Fruit fly (Drosophila melanogaster): ENCODE measurements around the gene CG17219.

The CG17219 gene

DNA sequence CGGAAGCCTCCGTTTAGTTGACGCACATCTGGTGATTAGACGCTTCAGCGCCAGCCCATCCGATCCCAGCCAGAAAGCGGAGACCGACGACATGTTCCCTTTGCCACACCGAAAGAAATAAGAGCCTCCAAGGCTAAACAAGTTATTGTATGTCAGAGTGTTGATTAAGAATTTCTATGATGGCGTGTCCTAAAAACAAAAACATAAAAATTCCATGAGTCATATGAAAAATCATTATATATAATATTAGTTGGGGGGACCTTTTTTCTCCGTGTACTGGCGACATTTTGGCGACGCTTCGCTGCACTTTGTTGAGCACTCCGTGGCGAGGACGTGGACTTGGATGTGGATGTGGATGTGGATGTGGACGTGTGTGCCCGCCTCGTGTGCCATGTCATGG lies 16.3 kb upstream of the CG17219 start (continued):
- TF ChIP-seq Hr39 (GFP tag; optimal IDR thresholded peaks at IDR 0.05), result peak; percentile 48
- TF ChIP-seq lz (GFP tag; optimal IDR thresholded peaks at IDR 0.05), result peak; percentile 43
- no peak for TF ChIP-seq CG7368 (GFP tag; optimal IDR thresholded peaks at IDR 0.05)
- TF ChIP-seq CG4318 (GFP tag; optimal IDR thresholded peaks at IDR 0.05), result no peak
- peak; percentile 24 for TF ChIP-seq cyc (GFP tag; optimal IDR thresholded peaks at IDR 0.05)
- no peak for TF ChIP-seq spab (GFP tag; optimal IDR thresholded peaks at IDR 0.05)
- peak; percentile 72 for TF ChIP-seq CG6276 (GFP tag; optimal IDR thresholded peaks at IDR 0.05)
- peak; percentile 70 for TF ChIP-seq CG15336 (GFP tag; IDR thresholded peaks at IDR 0.05)
- no peak for TF ChIP-seq fd85E (GFP tag; optimal IDR thresholded peaks at IDR 0.05)
- TF ChIP-seq CG1621 (tag; optimal IDR thresholded peaks at IDR 0.05), result peak; percentile 21
- no peak for TF ChIP-seq CG8319 (GFP tag; optimal IDR thresholded peaks at IDR 0.05)
- TF ChIP-seq salr (GFP tag; optimal IDR thresholded peaks at IDR 0.05), result peak in 1 of 2 experiments; percentile 61
- peak; percentile 27 for TF ChIP-seq fd59A (GFP tag; optimal IDR thresholded peaks at IDR 0.05)
- TF ChIP-seq Lpt (GFP tag; optimal IDR thresholded peaks at IDR 0.05), result peak; percentile 71

DNA sequence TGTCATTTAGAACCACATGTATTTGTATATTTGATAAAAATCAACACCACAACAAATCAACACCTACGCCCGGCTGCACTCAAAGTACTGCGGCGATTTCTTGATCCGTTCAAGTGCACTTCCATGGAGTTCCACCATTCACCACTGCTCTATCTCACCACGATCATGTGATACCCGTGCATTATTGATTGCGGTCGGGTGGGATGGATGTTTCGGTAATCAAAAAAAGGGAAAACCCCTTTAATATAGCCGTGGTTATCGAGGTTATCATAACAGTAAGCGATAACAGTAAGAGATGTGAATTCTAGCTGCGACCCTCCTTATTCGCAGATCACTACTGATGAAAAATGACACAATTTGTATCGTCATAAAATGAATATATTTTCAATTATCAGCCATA lies 10.8 kb upstream of the CG17219 start, which contains the start of the genes CG17224 and CG17264:
CG17224 (minus strand) TSS at position 97 of the 400 bp plus-strand sequence.
CG17264 (plus strand) TSS at position 297 of the 400 bp plus-strand sequence.
- TF ChIP-seq svp (GFP tag), result peak; percentile 83
- TF ChIP-seq CG7368 (GFP tag; optimal IDR thresholded peaks at IDR 0.05), result no peak

DNA sequence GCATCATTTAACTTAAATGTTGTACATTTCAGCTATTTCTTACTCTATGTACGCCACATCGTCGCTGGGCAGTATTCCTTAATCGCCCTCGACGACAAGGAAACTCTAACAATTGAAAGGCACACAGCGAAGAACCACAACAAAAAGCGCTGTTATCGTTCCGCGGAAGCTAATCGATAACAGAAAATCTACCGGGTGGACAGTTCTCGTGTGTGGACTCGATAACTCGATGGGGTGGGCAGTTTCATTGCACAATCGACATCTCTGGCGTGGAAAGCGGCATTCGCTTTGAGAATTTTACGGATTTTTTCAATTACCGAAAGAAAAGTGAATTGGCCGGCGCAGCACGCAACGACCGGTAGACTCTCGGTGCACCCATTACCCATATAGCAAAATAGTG lies 6.1 kb upstream of the CG17219 start, which contains the start of the genes alpha4GT1 and Prp40:
alpha4GT1 (minus strand) TSS at position 156 of the 400 bp plus-strand sequence.
Prp40 (plus strand) TSS at position 241 of the 400 bp plus-strand sequence.
- TF ChIP-seq Hr39 (GFP tag; optimal IDR thresholded peaks at IDR 0.05) (no peak), esn (GFP tag; optimal IDR thresholded peaks at IDR 0.05) (peak; percentile 16), CG1621 (tag; optimal IDR thresholded peaks at IDR 0.05) (peak; percentile 81), fd85E (GFP tag; optimal IDR thresholded peaks at IDR 0.05) (no peak), CG7368 (GFP tag; optimal IDR thresholded peaks at IDR 0.05) (no peak), topi (GFP tag; optimal IDR thresholded peaks at IDR 0.05) (no peak), CG6792 (GFP tag; optimal IDR thresholded peaks at IDR 0.05) (no peak)

DNA sequence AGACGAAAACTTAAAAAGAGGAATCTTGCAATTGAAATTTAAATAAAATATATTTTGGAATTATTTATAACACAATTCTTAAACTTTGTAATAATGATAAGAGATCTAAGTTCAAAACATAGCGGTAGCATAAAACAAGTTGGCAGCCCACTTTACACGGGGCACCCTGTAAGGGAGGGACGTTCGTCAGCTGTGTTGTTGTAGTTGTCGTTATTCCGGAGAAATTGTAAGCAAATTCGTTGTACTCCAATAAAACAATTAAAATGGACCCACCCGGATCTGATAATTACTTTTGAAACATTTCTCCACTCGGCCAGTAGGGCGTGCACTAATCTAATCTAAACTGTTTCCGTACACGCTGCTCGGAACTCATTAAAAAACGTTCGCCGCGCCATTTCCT lies 1.3 kb downstream of the CG17219 start, which contains the start of gene GABPI:
GABPI (plus strand) TSS at position 190 of the 400 bp plus-strand sequence.
- TF ChIP-seq CG6163 (GFP tag; IDR thresholded peaks at IDR 0.05) (peak; percentile 51; the same call in 2 of the 3 replicates), esn (GFP tag; optimal IDR thresholded peaks at IDR 0.05) (peak; percentile 35), Sox14 (GFP tag; optimal IDR thresholded peaks at IDR 0.05) (no peak), CG6276 (GFP tag; optimal IDR thresholded peaks at IDR 0.05) (no peak), CG8319 (GFP tag; optimal IDR thresholded peaks at IDR 0.05) (no peak), CG1621 (tag; optimal IDR thresholded peaks at IDR 0.05) (peak; percentile 64), topi (GFP tag; optimal IDR thresholded peaks at IDR 0.05) (no peak)

DNA sequence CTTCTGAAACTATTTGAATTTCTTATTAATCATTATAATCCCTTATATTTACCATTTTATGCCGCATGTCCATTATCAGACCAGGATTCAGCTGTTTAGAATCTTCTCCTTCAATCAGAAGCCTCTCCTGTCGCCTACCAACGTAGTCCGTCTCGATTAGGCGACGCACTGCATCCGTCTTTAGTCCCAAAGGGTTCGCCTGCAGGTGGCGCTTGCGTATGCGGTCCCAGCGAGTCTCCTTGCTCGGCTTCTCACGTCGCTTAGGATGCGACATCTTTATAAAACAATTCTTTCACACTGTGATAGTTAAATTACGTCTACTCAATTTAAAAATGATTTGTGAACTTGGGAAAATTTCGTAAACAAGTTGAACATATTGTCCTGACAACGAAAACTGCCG lies 5.9 kb downstream of the CG17219 start, which contains the start of gene CG17258:
CG17258 (minus strand) TSS at position 380 of the 400 bp plus-strand sequence.
- TF ChIP-seq salr (GFP tag; optimal IDR thresholded peaks at IDR 0.05) (no peak), Lpt (GFP tag; optimal IDR thresholded peaks at IDR 0.05) (no peak)

DNA sequence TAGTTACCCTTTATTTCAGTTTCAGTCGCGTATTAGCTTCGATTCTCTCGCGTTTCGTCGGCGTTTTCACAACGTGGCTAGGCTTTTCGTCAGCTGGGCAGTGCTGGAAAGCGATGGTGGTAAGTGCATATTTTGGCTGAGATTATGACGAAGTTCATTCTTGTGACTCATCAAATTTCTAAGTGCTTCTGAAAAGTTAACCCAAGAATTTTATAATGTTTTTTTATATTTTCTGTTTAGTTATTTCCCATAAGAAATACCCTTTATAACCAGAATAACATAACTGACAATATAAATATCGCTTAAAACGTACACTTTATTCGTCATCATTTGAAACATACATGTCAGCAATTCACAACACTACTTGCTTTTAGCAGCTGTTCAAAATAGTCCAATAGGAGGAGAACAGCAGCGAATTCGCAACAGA lies 8.1 kb downstream of the CG17219 start, which contains the start of the genes CG17260 and SerRS:
CG17260 (plus strand) TSS at position 78 of the 427 bp plus-strand sequence.
SerRS (minus strand) TSS at position 251 of the 427 bp plus-strand sequence.
- TF ChIP-seq fkh (GFP tag; optimal IDR thresholded peaks at IDR 0.05) (no peak), salr (GFP tag; optimal IDR thresholded peaks at IDR 0.05) (peak in 1 of 2 experiments; percentile 70), cyc (GFP tag; optimal IDR thresholded peaks at IDR 0.05) (peak; percentile 95), CG34406 (GFP tag; optimal IDR thresholded peaks at IDR 0.05) (peak; percentile 91), Eip93F (GFP tag; optimal IDR thresholded peaks at IDR 0.05) (peak; percentile 59), CG11762 (GFP tag; optimal IDR thresholded peaks at IDR 0.05; ENCODE audit: insufficient read depth) (peak; percentile 89), CG4318 (GFP tag; optimal IDR thresholded peaks at IDR 0.05) (no peak), CG31627 (GFP tag; optimal IDR thresholded peaks at IDR 0.05) (peak; percentile 97), fd85E (GFP tag; optimal IDR thresholded peaks at IDR 0.05) (no peak), Ets21C (GFP tag; optimal IDR thresholded peaks at IDR 0.05) (peak; percentile 92), CG10669 (GFP tag; optimal IDR thresholded peaks at IDR 0.05) (peak; percentile 88), ss (GFP tag; optimal IDR thresholded peaks at IDR 0.05) (no peak), CG3032 (tag; optimal IDR thresholded peaks at IDR 0.05) (peak; percentile 92), fd59A (GFP tag; optimal IDR thresholded peaks at IDR 0.05) (peak; percentile 70), CG11902 (GFP tag; optimal IDR thresholded peaks at IDR 0.05) (peak; percentile 91), Sox14 (GFP tag; optimal IDR thresholded peaks at IDR 0.05) (peak; percentile 95), spab (GFP tag; optimal IDR thresholded peaks at IDR 0.05) (no peak), pdm3 (GFP tag; optimal IDR thresholded peaks at IDR 0.05) (peak; percentile 95), acj6 (GFP tag; optimal IDR thresholded peaks at IDR 0.05) (peak; percentile 94), CG6276 (GFP tag; optimal IDR thresholded peaks at IDR 0.05) (no peak), CG15336 (GFP tag; IDR thresholded peaks at IDR 0.05) (peak; percentile 82), CG10631 (GFP tag; optimal IDR thresholded peaks at IDR 0.05) (peak; percentile 97), CG1621 (tag; optimal IDR thresholded peaks at IDR 0.05) (peak; percentile 73), Sox15 (GFP tag; optimal IDR thresholded peaks at IDR 0.05) (peak; percentile 91), eg (GFP tag; IDR thresholded peaks at IDR 0.05) (peak; percentile 92), Met (GFP tag; optimal IDR thresholded peaks at IDR 0.05) (no peak), Eip78C (GFP tag) (peak; percentile 97)
